Fruit fly (Drosophila melanogaster) whole organism: Measurements from ENCODE around the gene CG14708.

Source experiments
- CG8478 ChIP-seq: fragments of >200 bp; optimal IDR thresholded peaks from 2 replicates; lab custom pipeline; 2018; ENCODE audit warnings: inconsistent platforms
- Dll ChIP-seq: fragments of >200 bp; optimal IDR thresholded peaks from 2 replicates; lab custom pipeline; 2017
- EcR ChIP-seq, 2 experiments: fragments of >200 bp; optimal IDR thresholded peaks; 2 replicates each; lab custom pipeline; 2017; ENCODE audit warnings: missing biosample characterization in 2 of 2, missing genetic modification characterization in 2 of 2, missing genetic modification reagents in 2 of 2
- pan ChIP-seq: fragments of >200 bp; optimal IDR thresholded peaks from 2 replicates; lab custom pipeline; 2017
- psq ChIP-seq: fragments of >200 bp; optimal IDR thresholded peaks from 2 replicates; lab custom pipeline; 2017
- usp ChIP-seq: fragments of >200 bp; optimal IDR thresholded peaks from 2 replicates; lab custom pipeline; 2017; ENCODE audit warnings: missing biosample characterization, missing genetic modification characterization, mixed read lengths

DNA sequence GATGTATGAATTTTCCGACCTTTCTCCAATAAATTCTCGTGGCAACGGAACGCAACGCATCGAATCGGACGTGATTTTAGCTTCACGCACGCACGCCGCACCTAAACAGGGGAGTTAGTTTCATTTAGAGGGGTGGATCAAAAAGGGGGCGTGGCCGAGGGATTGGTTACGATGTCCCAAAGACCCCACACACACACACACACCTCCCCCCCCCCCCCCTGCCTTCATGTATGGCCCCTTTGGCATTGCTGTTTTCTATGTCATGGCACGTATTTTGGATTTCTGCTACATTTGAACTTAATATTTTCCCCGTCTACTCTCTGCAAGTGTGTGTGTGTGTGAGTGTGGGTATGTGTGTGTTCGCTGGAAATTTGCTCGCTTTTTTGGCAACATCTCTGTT lies 22.1 kb upstream of the CG14708 start:
- no peak for TF ChIP-seq psq (lab: Kevin White, UChicago)
- TF ChIP-seq CG8478: no peak
- TF ChIP-seq pan (lab: Kevin White, UChicago): no peak
- TF ChIP-seq Dll: no peak
- TF ChIP-seq EcR (GFP tag; optimal IDR thresholded peaks at IDR 0.05; lab: Kevin White, UChicago): no peak
- no peak for TF ChIP-seq usp (GFP tag; lab: Kevin White, UChicago)
